Fruit fly (Drosophila melanogaster) whole organism, prepupa: Measurements from ENCODE around the gene Rab39.

Source experiments
- Blimp-1 ChIP-seq: fragments of 200-800 bp; sonication (Bioruptor generic); optimal IDR thresholded peaks from 3 replicates; lab custom pipeline; 2017; ENCODE audit warnings: missing biosample characterization, missing genetic modification characterization, mild to moderate bottlenecking, moderate library complexity, missing genetic modification reagents
- CG10669 ChIP-seq: fragments of 200-800 bp; sonication (Bioruptor generic); optimal IDR thresholded peaks from 3 replicates; lab custom pipeline; 2018; ENCODE audit warnings: missing biosample characterization, mild to moderate bottlenecking, missing genetic modification characterization, moderate library complexity
- CG11762 ChIP-seq: fragments of 200-800 bp; sonication (Bioruptor generic); optimal IDR thresholded peaks from 3 replicates; lab custom pipeline; 2016; ENCODE audit warnings: missing biosample characterization, missing genetic modification characterization; ENCODE audit not compliant: insufficient read depth
- CG11902 ChIP-seq: fragments of 200-800 bp; sonication (Bioruptor generic); optimal IDR thresholded peaks from 3 replicates; lab custom pipeline; 2016; ENCODE audit warnings: missing biosample characterization, missing genetic modification characterization
- CG15336 ChIP-seq: fragments of 200-800 bp; sonication (Bioruptor generic); IDR thresholded peaks from 2 replicates; pipeline ENCODE4 v1.3.6; 2022; ENCODE audit warnings: missing biosample characterization, missing genetic modification characterization
- CG1621 ChIP-seq: fragments of 200-800 bp; sonication (Bioruptor generic); optimal IDR thresholded peaks from 3 replicates; lab custom pipeline; 2018; ENCODE audit warnings: missing biosample characterization, mild to moderate bottlenecking, missing genetic modification characterization
- CG16779 ChIP-seq: fragments of 200-800 bp; sonication (Bioruptor generic); optimal IDR thresholded peaks from 3 replicates; lab custom pipeline; 2017; ENCODE audit warnings: missing biosample characterization, mild to moderate bottlenecking, missing genetic modification characterization
- CG3032 ChIP-seq: fragments of 200-800 bp; optimal IDR thresholded peaks from 2 replicates; lab custom pipeline; 2019; ENCODE audit warnings: missing biosample characterization, mild to moderate bottlenecking, missing genetic modification characterization, moderate library complexity
- CG31627 ChIP-seq: fragments of 200-800 bp; sonication (Bioruptor generic); optimal IDR thresholded peaks from 3 replicates; lab custom pipeline; 2016; ENCODE audit warnings: missing biosample characterization, missing genetic modification characterization
- CG3919 ChIP-seq: fragments of 200-800 bp; sonication (Bioruptor generic); optimal IDR thresholded peaks from 3 replicates; lab custom pipeline; 2016; ENCODE audit warnings: missing biosample characterization, missing genetic modification characterization
- CG6163 ChIP-seq: fragments of 200-800 bp; sonication (Bioruptor generic); IDR thresholded peaks from 3 replicates; pipeline ENCODE4 v1.3.6; 2022; ENCODE audit warnings: missing biosample characterization, missing genetic modification characterization
- CG6276 ChIP-seq: fragments of 200-800 bp; sonication (Bioruptor generic); optimal IDR thresholded peaks from 2 replicates; lab custom pipeline; 2017; ENCODE audit warnings: missing biosample characterization, mild to moderate bottlenecking, missing genetic modification characterization
- CG6808 ChIP-seq: fragments of 200-800 bp; sonication (Bioruptor generic); optimal IDR thresholded peaks from 3 replicates; lab custom pipeline; 2017; ENCODE audit warnings: missing biosample characterization, missing genetic modification characterization, mild to moderate bottlenecking, moderate library complexity, missing genetic modification reagents
- CG6854 ChIP-seq: fragments of 200-800 bp; sonication (Bioruptor generic); optimal IDR thresholded peaks from 2 replicates; lab custom pipeline; 2017; ENCODE audit warnings: missing biosample characterization, mild to moderate bottlenecking, missing genetic modification characterization
- CG7368 ChIP-seq: fragments of 200-800 bp; sonication (Bioruptor generic); optimal IDR thresholded peaks from 3 replicates; lab custom pipeline; 2016; ENCODE audit warnings: missing biosample characterization, missing genetic modification characterization
- CG8119 ChIP-seq: fragments of 200-800 bp; sonication (Bioruptor generic); IDR thresholded peaks from 3 replicates; pipeline ENCODE4 v1.3.6; 2022; ENCODE audit warnings: missing biosample characterization, missing genetic modification characterization
- CG9139 ChIP-seq: fragments of 200-800 bp; sonication (Bioruptor generic); optimal IDR thresholded peaks from 3 replicates; lab custom pipeline; 2017; ENCODE audit warnings: missing biosample characterization, mild to moderate bottlenecking, missing genetic modification characterization
- Eip78C ChIP-seq: fragments of 200-800 bp; sonication (Bioruptor generic); peaks from one replicate; lab custom pipeline; 2016; ENCODE audit warnings: missing biosample characterization, missing genetic modification characterization
- Gug ChIP-seq: fragments of 200-800 bp; sonication (Bioruptor generic); IDR thresholded peaks from 2 replicates; pipeline ENCODE4 v1.3.6; 2022; ENCODE audit warnings: missing biosample characterization, missing genetic modification characterization
- Hr38 ChIP-seq: sonication (Bioruptor generic); optimal IDR thresholded peaks from 2 replicates; lab custom pipeline; 2016; ENCODE audit warnings: missing biosample characterization, missing genetic modification characterization
- Hr39 ChIP-seq: fragments of 200-800 bp; sonication (Bioruptor generic); optimal IDR thresholded peaks from 2 replicates; lab custom pipeline; 2016; ENCODE audit warnings: missing biosample characterization, missing genetic modification characterization
- Smox ChIP-seq: fragments of 200-800 bp; sonication (Bioruptor generic); optimal IDR thresholded peaks from 3 replicates; lab custom pipeline; 2016; ENCODE audit warnings: missing biosample characterization, missing genetic modification characterization
- Sox102F ChIP-seq: fragments of 200-800 bp; sonication (Bioruptor generic); optimal IDR thresholded peaks from 2 replicates; lab custom pipeline; 2016; ENCODE audit warnings: missing biosample characterization, mild to moderate bottlenecking, missing genetic modification characterization
- Sox15 ChIP-seq: fragments of 200-800 bp; sonication (Bioruptor generic); optimal IDR thresholded peaks from 3 replicates; lab custom pipeline; 2016; ENCODE audit warnings: missing biosample characterization, missing genetic modification characterization
- achi ChIP-seq: fragments of 200-800 bp; sonication (Bioruptor generic); optimal IDR thresholded peaks from 3 replicates; lab custom pipeline; 2016; ENCODE audit warnings: missing biosample characterization, missing genetic modification characterization
- acj6 ChIP-seq: fragments of 200-800 bp; sonication (Bioruptor generic); optimal IDR thresholded peaks from 3 replicates; lab custom pipeline; 2016; ENCODE audit warnings: missing biosample characterization, missing genetic modification characterization
- cyc ChIP-seq: fragments of 200-800 bp; sonication (Bioruptor generic); optimal IDR thresholded peaks from 3 replicates; lab custom pipeline; 2016; ENCODE audit warnings: missing biosample characterization, missing genetic modification characterization
- dac ChIP-seq: fragments of 200-800 bp; sonication (Bioruptor generic); optimal IDR thresholded peaks from 2 replicates; lab custom pipeline; 2017; ENCODE audit warnings: missing biosample characterization, mild to moderate bottlenecking, missing genetic modification characterization
- dsx ChIP-seq: fragments of 200-800 bp; optimal IDR thresholded peaks from 3 replicates; lab custom pipeline; 2019; ENCODE audit warnings: missing biosample characterization, mild to moderate bottlenecking, missing genetic modification characterization, moderate library complexity; ENCODE audit not compliant: poor library complexity, severe bottlenecking
- eg ChIP-seq: fragments of 200-800 bp; sonication (Bioruptor generic); IDR thresholded peaks from 3 replicates; pipeline ENCODE4 v1.3.6; 2022; ENCODE audit warnings: missing biosample characterization, missing genetic modification characterization
- esn ChIP-seq: fragments of 200-800 bp; sonication (Bioruptor generic); optimal IDR thresholded peaks from 2 replicates; lab custom pipeline; 2016; ENCODE audit warnings: missing biosample characterization, mild to moderate bottlenecking, missing genetic modification characterization, moderate library complexity
- fkh ChIP-seq: fragments of 200-800 bp; sonication (Bioruptor generic); optimal IDR thresholded peaks from 3 replicates; lab custom pipeline; 2017; ENCODE audit warnings: missing biosample characterization, mild to moderate bottlenecking, missing genetic modification characterization, moderate library complexity
- lz ChIP-seq: fragments of 200-800 bp; sonication (Bioruptor generic); optimal IDR thresholded peaks from 3 replicates; lab custom pipeline; 2016; ENCODE audit warnings: missing biosample characterization, missing genetic modification characterization
- pdm3 ChIP-seq: fragments of 200-800 bp; sonication (Bioruptor generic); optimal IDR thresholded peaks from 3 replicates; lab custom pipeline; 2016; ENCODE audit warnings: missing biosample characterization, missing genetic modification characterization
- salr ChIP-seq, 2 experiments: fragments of 200-800 bp; sonication (Bioruptor generic); optimal IDR thresholded peaks; 3 replicates each; lab custom pipeline; 2016 to 2018; ENCODE audit warnings: missing biosample characterization in 2 of 2, missing genetic modification characterization in 2 of 2, mild to moderate bottlenecking in 1 of 2
- ss ChIP-seq, 2 experiments: fragments of 200-800 bp; sonication (Bioruptor generic); optimal IDR thresholded peaks; 2 replicates in 1 of 2; 3 replicates in 1 of 2; lab custom pipeline; 2017 to 2018; ENCODE audit warnings: mild to moderate bottlenecking in 2 of 2, missing biosample characterization in 2 of 2, missing genetic modification characterization in 2 of 2, moderate library complexity in 1 of 2
- svp ChIP-seq: fragments of 200-800 bp; sonication (Bioruptor generic); peaks from one replicate; lab custom pipeline; 2016; ENCODE audit warnings: missing biosample characterization, missing genetic modification characterization
- vri ChIP-seq: fragments of 200-800 bp; sonication (Bioruptor generic); optimal IDR thresholded peaks from 3 replicates; lab custom pipeline; 2016; ENCODE audit warnings: missing biosample characterization, mild to moderate bottlenecking, missing genetic modification characterization

Rab39 gene

dm6 chrX:7708942-7709707 is 25.6 kb upstream of the Rab39 start, which contains the start of gene CHES-1-like (continued):
- TF ChIP-seq pdm3 (GFP tag; lab: Kevin White, UChicago) (peak; percentile 88), Blimp-1 (peak; percentile 52), cyc (GFP tag; lab: Kevin White, UChicago) (peak; percentile 84), esn (GFP tag; lab: Kevin White, UChicago) (peak; percentile 88), CG10669 (GFP tag; lab: Kevin White, UChicago) (peak; percentile 81), Gug (peak; percentile 71; the same call in 1 of the 2 replicates), dac (GFP tag; lab: Kevin White, UChicago) (peak; percentile 81), salr (GFP tag; optimal IDR thresholded peaks at IDR 0.05; lab: Kevin White, UChicago) (peak; percentile 44 to 89), CG11762 (peak; percentile 87)

dm6 chrX:7709708-7710438 is 24.9 kb upstream of the Rab39 start:
- TF ChIP-seq CG3032 (tag; lab: Kevin White, UChicago) (no peak), vri (GFP tag; lab: Kevin White, UChicago) (no peak), CG6276 (GFP tag; lab: Kevin White, UChicago) (peak; percentile 11), Hr39 (GFP tag; lab: Kevin White, UChicago) (no peak), dsx (GFP tag; lab: Kevin White, UChicago) (peak; percentile 61), svp (GFP tag; lab: Kevin White, UChicago) (no peak), Eip78C (peak; percentile 40), CG9139 (GFP tag; lab: Kevin White, UChicago) (peak; percentile 17), CG11902 (GFP tag; lab: Kevin White, UChicago) (no peak), CG15336 (GFP tag; lab: Robert Waterston, UW) (peak; percentile 23; the same call in 1 of the 2 replicates), Hr38 (GFP tag; lab: Kevin White, UChicago) (no peak), CG6163 (peak; percentile 57; the same call in 2 of the 3 replicates), eg (GFP tag; lab: Robert Waterston, UW) (peak; percentile 26; the same call in 1 of the 3 replicates), fkh (peak; percentile 17), Blimp-1 (no peak), lz (no peak), CG10669 (GFP tag; lab: Kevin White, UChicago) (no peak), ss (GFP tag; optimal IDR thresholded peaks at IDR 0.05; lab: Kevin White, UChicago) (peak in 1 of 2 experiments; percentile 26), acj6 (GFP tag; lab: Kevin White, UChicago) (no peak), CG6854 (GFP tag; lab: Kevin White, UChicago) (peak; percentile 3), CG3919 (no peak), achi (GFP tag; lab: Kevin White, UChicago) (peak; percentile 54)

dm6 chrX:7710439-7711154 is 24.1 kb upstream of the Rab39 start:
- no peak for TF ChIP-seq CG7368 (GFP tag; lab: Kevin White, UChicago)
- TF ChIP-seq lz: peak; percentile 51
- TF ChIP-seq CG3032 (tag; lab: Kevin White, UChicago): no peak
- TF ChIP-seq Gug: no peak
- no peak for TF ChIP-seq CG11902 (GFP tag; lab: Kevin White, UChicago)
- peak; percentile 51 for TF ChIP-seq Eip78C
- TF ChIP-seq svp (GFP tag; lab: Kevin White, UChicago): peak; percentile 66
- TF ChIP-seq fkh: peak; percentile 50
- peak; percentile 45 for TF ChIP-seq CG31627 (GFP tag; lab: Kevin White, UChicago)
- peak; percentile 10 for TF ChIP-seq dac (GFP tag; lab: Kevin White, UChicago)
- 0 out of 3 replicates have a peak, but pooled peaks have one; percentile 39 for TF ChIP-seq CG6163
- peak; percentile 32 for TF ChIP-seq Hr39 (GFP tag; lab: Kevin White, UChicago)
- peak; percentile 100 for TF ChIP-seq CG6808 (GFP tag; lab: Kevin White, UChicago)
- TF ChIP-seq esn (GFP tag; lab: Kevin White, UChicago): peak; percentile 20
- TF ChIP-seq cyc (GFP tag; lab: Kevin White, UChicago): peak; percentile 44
- no peak for TF ChIP-seq CG3919
- TF ChIP-seq CG1621: no peak
- no peak for TF ChIP-seq Sox15 (GFP tag; lab: Kevin White, UChicago)
- peak; percentile 15 for TF ChIP-seq Sox102F (GFP tag; lab: Kevin White, UChicago)
- TF ChIP-seq eg (GFP tag; lab: Robert Waterston, UW): peak; percentile 63; the same call in 2 of the 3 replicates
- TF ChIP-seq CG16779 (tag; lab: Kevin White, UChicago): peak; percentile 8
- TF ChIP-seq Smox (GFP tag; lab: Kevin White, UChicago): no peak
- TF ChIP-seq CG6276 (GFP tag; lab: Kevin White, UChicago): peak; percentile 23
- TF ChIP-seq CG8119 (GFP tag; lab: Robert Waterston, UW): peak; percentile 36; the same call in 2 of the 3 replicates
